Worm (Caenorhabditis elegans): Measurements from ENCODE around the gene srd-9.

Gene srd-9

ce11 chrV:5318349-5318748, 33.2 kb upstream of the srd-9 start:
- TF ChIP-seq lin-13 (tag; optimal IDR thresholded peaks at IDR 0.05) = no peak
- peak; percentile 41 for TF ChIP-seq hlh-1 (tag; optimal IDR thresholded peaks at IDR 0.05)
- TF ChIP-seq unc-62 (GFP tag; optimal IDR thresholded peaks at IDR 0.05) = peak; percentile 80

- no peak for TF ChIP-seq mep-1 (tag; optimal IDR thresholded peaks at IDR 0.05)
- no peak for TF ChIP-seq ceh-43 (GFP tag; optimal IDR thresholded peaks at IDR 0.05)
- TF ChIP-seq lin-13 (tag; optimal IDR thresholded peaks at IDR 0.05) = no peak
- TF ChIP-seq tbx-8 (GFP tag; optimal IDR thresholded peaks at IDR 0.05) = no peak
- TF ChIP-seq lin-32 (GFP tag; optimal IDR thresholded peaks at IDR 0.05) = no peak
- no peak for TF ChIP-seq ztf-11 (tag; optimal IDR thresholded peaks at IDR 0.05)
- no peak for TF ChIP-seq nhr-237 (tag; optimal IDR thresholded peaks at IDR 0.05)
- no peak for TF ChIP-seq unc-62 (GFP tag; optimal IDR thresholded peaks at IDR 0.05)
- no peak for TF ChIP-seq M03D4.4 (tag; optimal IDR thresholded peaks at IDR 0.05)
- no peak for TF ChIP-seq ceh-39 (tag; optimal IDR thresholded peaks at IDR 0.05)
- TF ChIP-seq elt-3 (tag; optimal IDR thresholded peaks at IDR 0.05) = no peak
- no peak for TF ChIP-seq blmp-1 (tag; optimal IDR thresholded peaks at IDR 0.05)
- TF ChIP-seq ham-2 (GFP tag; optimal IDR thresholded peaks at IDR 0.05) = no peak
Measured at ce11 chrV:5319477-5319876, 32.1 kb upstream of the srd-9 start, which contains the start of gene ceh-34. TSS of gene ceh-34 (minus strand) at chrV:5319577.

ce11 chrV:5322815-5323214, 28.8 kb upstream of the srd-9 start:
- TF ChIP-seq nhr-237 (tag; optimal IDR thresholded peaks at IDR 0.05) = no peak
- TF ChIP-seq ceh-39 (tag; optimal IDR thresholded peaks at IDR 0.05) = no peak
- TF ChIP-seq hlh-1 (tag; optimal IDR thresholded peaks at IDR 0.05) = no peak
- TF ChIP-seq unc-120 (tag; optimal IDR thresholded peaks at IDR 0.05; ENCODE audit: poor library complexity, severe bottlenecking) = no peak
- TF ChIP-seq cnd-1 (tag; optimal IDR thresholded peaks at IDR 0.05) = no peak
- TF ChIP-seq zip-8 (tag; optimal IDR thresholded peaks at IDR 0.05) = no peak
- TF ChIP-seq mls-2 (tag; optimal IDR thresholded peaks at IDR 0.05) = no peak
- no peak for TF ChIP-seq unc-39 (tag; optimal IDR thresholded peaks at IDR 0.05)

- no peak for TF ChIP-seq mls-2 (tag; optimal IDR thresholded peaks at IDR 0.05)
- TF ChIP-seq zip-8 (tag; optimal IDR thresholded peaks at IDR 0.05) = peak; percentile 32
- no peak for TF ChIP-seq hlh-1 (tag; optimal IDR thresholded peaks at IDR 0.05)
Measured at ce11 chrV:5324566-5324965, 27.0 kb upstream of the srd-9 start, which contains the start of gene ceh-33. TSS of gene ceh-33 (minus strand) at chrV:5324666.

ce11 chrV:5328314-5328713, 23.3 kb upstream of the srd-9 start, which contains the start of gene C10G8.8:
TSS of gene C10G8.8 (minus strand) at chrV:5328414.
- TF ChIP-seq M03D4.4 (tag; optimal IDR thresholded peaks at IDR 0.05) = no peak
- TF ChIP-seq ceh-39 (tag; optimal IDR thresholded peaks at IDR 0.05) = no peak
- TF ChIP-seq elt-1 (tag; optimal IDR thresholded peaks at IDR 0.05; ENCODE audit: borderline replicate concordance, insufficient read depth) = no peak
- TF ChIP-seq hlh-1 (tag; optimal IDR thresholded peaks at IDR 0.05) = no peak
- TF ChIP-seq snpc-4 (tag; optimal IDR thresholded peaks at IDR 0.05) = no peak
- TF ChIP-seq ztf-11 (tag; optimal IDR thresholded peaks at IDR 0.05) = no peak
- no peak for TF ChIP-seq pha-4 (tag; optimal IDR thresholded peaks at IDR 0.05)
- TF ChIP-seq nhr-2 (tag; optimal IDR thresholded peaks at IDR 0.05) = no peak
- TF ChIP-seq mep-1 (tag; optimal IDR thresholded peaks at IDR 0.05) = no peak
- no peak for TF ChIP-seq sptf-1 (tag; optimal IDR thresholded peaks at IDR 0.05)
- TF ChIP-seq flh-1 (GFP tag; optimal IDR thresholded peaks at IDR 0.05) = no peak
- no peak for TF ChIP-seq mab-5 (tag; optimal IDR thresholded peaks at IDR 0.05)
- no peak for TF ChIP-seq blmp-1 (tag; optimal IDR thresholded peaks at IDR 0.05)
- no peak for TF ChIP-seq unc-39 (tag; optimal IDR thresholded peaks at IDR 0.05)
- no peak for TF ChIP-seq zip-8 (tag; optimal IDR thresholded peaks at IDR 0.05)
- TF ChIP-seq sem-2 (GFP tag; optimal IDR thresholded peaks at IDR 0.05) = no peak
- no peak for TF ChIP-seq ces-1 (GFP tag; optimal IDR thresholded peaks at IDR 0.05)

ce11 chrV:5329677-5330266, 21.8 kb upstream of the srd-9 start:
- TF ChIP-seq sptf-1 (tag; optimal IDR thresholded peaks at IDR 0.05) (peak; percentile 63), lin-32 (GFP tag; optimal IDR thresholded peaks at IDR 0.05) (no peak), unc-120 (tag; optimal IDR thresholded peaks at IDR 0.05; ENCODE audit: poor library complexity, severe bottlenecking) (peak; percentile 55), unc-39 (tag; optimal IDR thresholded peaks at IDR 0.05) (no peak)

Measured in whole organism, mixed stage, embryonic.